Fruit fly (Drosophila melanogaster) whole organism, embryonic: Measurements from ENCODE around the gene CG7953.

Experiments used
- BtbVII ChIP-seq: fragments of 200-800 bp; sonication (Bioruptor generic); optimal IDR thresholded peaks from 3 replicates; lab custom pipeline; 2017; ENCODE audit warnings: missing biosample characterization, mild to moderate bottlenecking, missing genetic modification characterization
- CG1024 ChIP-seq: fragments of 200-800 bp; sonication (Bioruptor generic); IDR thresholded peaks from 2 replicates; pipeline ENCODE4 v1.3.6; 2022; ENCODE audit warnings: missing biosample characterization, missing genetic modification characterization
- CG12155 ChIP-seq: fragments of 200-800 bp; sonication (Bioruptor generic); optimal IDR thresholded peaks from 3 replicates; lab custom pipeline; 2016; ENCODE audit warnings: missing biosample characterization, missing genetic modification characterization
- CG12659 ChIP-seq: fragments of 200-800 bp; sonication (Bioruptor generic); optimal IDR thresholded peaks from 3 replicates; lab custom pipeline; 2017; ENCODE audit warnings: mild to moderate bottlenecking, missing biosample characterization, missing genetic modification reagents, missing genetic modification characterization
- CG12744 ChIP-seq: fragments of 200-800 bp; sonication (Bioruptor generic); optimal IDR thresholded peaks from 2 replicates; lab custom pipeline; 2016; ENCODE audit warnings: missing biosample characterization, missing genetic modification characterization
- CG13775 ChIP-seq: fragments of 200-800 bp; sonication (Bioruptor generic); optimal IDR thresholded peaks from 3 replicates; lab custom pipeline; 2017; ENCODE audit warnings: missing biosample characterization, mild to moderate bottlenecking, missing genetic modification characterization
- CG14710 ChIP-seq: fragments of 200-800 bp; sonication (Bioruptor generic); optimal IDR thresholded peaks from 3 replicates; lab custom pipeline; 2019; ENCODE audit warnings: missing biosample characterization, mild to moderate bottlenecking, missing genetic modification characterization, moderate library complexity
- CG15479 ChIP-seq: fragments of 200-800 bp; sonication (Bioruptor generic); optimal IDR thresholded peaks from 3 replicates; lab custom pipeline; 2019; ENCODE audit warnings: missing biosample characterization, mild to moderate bottlenecking, missing genetic modification characterization, moderate library complexity
- CG15696 ChIP-seq: fragments of 200-800 bp; sonication (Bioruptor generic); optimal IDR thresholded peaks from 2 replicates; lab custom pipeline; 2019; ENCODE audit warnings: missing biosample characterization, mild to moderate bottlenecking, missing genetic modification characterization, moderate library complexity
- CG16815 ChIP-seq: fragments of 200-800 bp; sonication (Bioruptor generic); optimal IDR thresholded peaks from 3 replicates; lab custom pipeline; 2017; ENCODE audit warnings: missing biosample characterization, mild to moderate bottlenecking, missing genetic modification characterization
- CG18011 ChIP-seq: fragments of 200-800 bp; sonication (Bioruptor generic); optimal IDR thresholded peaks from 2 replicates; lab custom pipeline; 2017; ENCODE audit warnings: missing biosample characterization, missing genetic modification characterization, mild to moderate bottlenecking, moderate library complexity, missing genotype
- CG2202 ChIP-seq: fragments of 200-800 bp; sonication (Bioruptor generic); optimal IDR thresholded peaks from 2 replicates; lab custom pipeline; 2018; ENCODE audit warnings: missing biosample characterization, mild to moderate bottlenecking, missing genetic modification characterization
- CG30431 ChIP-seq: fragments of 200-800 bp; sonication (Bioruptor generic); optimal IDR thresholded peaks from 2 replicates; lab custom pipeline; 2017; ENCODE audit warnings: missing biosample characterization, missing genetic modification characterization
- CG31224 ChIP-seq: fragments of 200-800 bp; sonication (Bioruptor generic); IDR thresholded peaks from 2 replicates; pipeline ENCODE4 v1.3.6; 2022; ENCODE audit warnings: missing biosample characterization, missing genetic modification characterization
- CG32532 ChIP-seq: fragments of 200-800 bp; sonication (Bioruptor generic); IDR thresholded peaks from 2 replicates; pipeline ENCODE4 v1.3.6; 2022; ENCODE audit warnings: missing biosample characterization, missing genetic modification characterization
- CG6854 ChIP-seq: fragments of 200-800 bp; sonication (Bioruptor generic); optimal IDR thresholded peaks from 3 replicates; lab custom pipeline; 2017; ENCODE audit warnings: missing biosample characterization, mild to moderate bottlenecking, missing genetic modification characterization
- CG7556 ChIP-seq: fragments of 200-800 bp; sonication (Bioruptor generic); optimal IDR thresholded peaks from 2 replicates; lab custom pipeline; 2017; ENCODE audit warnings: missing biosample characterization, mild to moderate bottlenecking, missing genetic modification characterization
- CG7839 ChIP-seq: fragments of 200-800 bp; sonication (Bioruptor generic); optimal IDR thresholded peaks from 3 replicates; lab custom pipeline; 2018; ENCODE audit warnings: missing biosample characterization, mild to moderate bottlenecking, missing genetic modification characterization, moderate library complexity
- CG8765 ChIP-seq: fragments of 200-800 bp; sonication (Bioruptor generic); IDR thresholded peaks from 2 replicates; pipeline ENCODE4 v1.3.6; 2022; ENCODE audit warnings: missing biosample characterization, missing genetic modification characterization
- CTCF ChIP-seq: fragments of 200-800 bp; sonication (Bioruptor generic); optimal IDR thresholded peaks from 2 replicates; lab custom pipeline; 2017; ENCODE audit warnings: missing biosample characterization, mild to moderate bottlenecking, missing genetic modification characterization, moderate library complexity
- D ChIP-seq, 2 experiments: fragments of 200-800 bp in 1 of 2; fragments of >200 bp in 1 of 2; sonication (Bioruptor generic) in 1 of 2; optimal IDR thresholded peaks; 2 replicates in 1 of 2; 3 replicates in 1 of 2; lab custom pipeline; 2017; ENCODE audit warnings: mild to moderate bottlenecking in 1 of 2, missing biosample characterization in 1 of 2, missing genetic modification characterization in 1 of 2, missing genetic modification reagents in 1 of 2
- Ets65A ChIP-seq: fragments of 200-800 bp; sonication (Bioruptor generic); peaks from one replicate; lab custom pipeline; 2016; ENCODE audit warnings: missing biosample characterization, missing genetic modification characterization
- Fer2 ChIP-seq: fragments of 200-800 bp; sonication (Bioruptor generic); optimal IDR thresholded peaks from 2 replicates; lab custom pipeline; 2018; ENCODE audit warnings: missing biosample characterization, mild to moderate bottlenecking, missing genetic modification characterization, moderate library complexity
- H15 ChIP-seq: fragments of 200-800 bp; sonication (Bioruptor generic); IDR thresholded peaks from 3 replicates; pipeline ENCODE4 v1.3.6; 2022; ENCODE audit warnings: missing biosample characterization, missing genetic modification characterization
- HLH54F ChIP-seq: fragments of 200-800 bp; sonication (Bioruptor generic); optimal IDR thresholded peaks from 3 replicates; lab custom pipeline; 2016; ENCODE audit warnings: missing biosample characterization, missing genetic modification characterization
- MBD-R2 ChIP-seq: fragments of 200-800 bp; sonication (Bioruptor generic); IDR thresholded peaks from 2 replicates; pipeline ENCODE4 v1.3.6; 2022; ENCODE audit warnings: missing biosample characterization, missing genetic modification characterization
- MTF-1 ChIP-seq: fragments of 200-800 bp; sonication (Bioruptor generic); optimal IDR thresholded peaks from 2 replicates; lab custom pipeline; 2018; ENCODE audit warnings: missing biosample characterization, mild to moderate bottlenecking, missing genetic modification characterization, borderline replicate concordance
- Nf-YB ChIP-seq: fragments of 200-800 bp; sonication (Bioruptor generic); optimal IDR thresholded peaks from 3 replicates; lab custom pipeline; 2019; ENCODE audit warnings: missing biosample characterization, mild to moderate bottlenecking, missing genetic modification characterization, moderate library complexity
- Poxn ChIP-seq: fragments of 200-800 bp; sonication (Bioruptor generic); IDR thresholded peaks from 2 replicates; pipeline ENCODE4 v1.3.6; 2022; ENCODE audit warnings: missing biosample characterization, missing genetic modification characterization
- amos ChIP-seq: fragments of 200-800 bp; sonication (Bioruptor generic); IDR thresholded peaks from 2 replicates; pipeline ENCODE4 v1.3.6; 2022; ENCODE audit warnings: missing biosample characterization, missing genetic modification characterization; ENCODE audit not compliant: partially characterized antibody
- ap ChIP-seq: fragments of 200-800 bp; sonication (Bioruptor generic); IDR thresholded peaks from 2 replicates; pipeline ENCODE4 v1.3.6; 2022; ENCODE audit warnings: missing biosample characterization, missing genetic modification characterization
- chn ChIP-seq: fragments of 200-800 bp; sonication (Bioruptor generic); optimal IDR thresholded peaks from 2 replicates; lab custom pipeline; 2016; ENCODE audit warnings: missing biosample characterization, missing genetic modification characterization
- dmrt11E ChIP-seq: fragments of 200-800 bp; sonication (Bioruptor generic); optimal IDR thresholded peaks from 3 replicates; lab custom pipeline; 2018; ENCODE audit warnings: missing biosample characterization, mild to moderate bottlenecking, missing genetic modification characterization, moderate library complexity
- ems ChIP-seq: fragments of 200-800 bp; sonication (Bioruptor generic); optimal IDR thresholded peaks from 3 replicates; lab custom pipeline; 2016; ENCODE audit warnings: missing biosample characterization, missing genetic modification characterization
- en ChIP-seq: fragments of 200-800 bp; sonication (Bioruptor generic); optimal IDR thresholded peaks from 2 replicates; lab custom pipeline; 2016; ENCODE audit warnings: missing biosample characterization, missing genetic modification characterization
- grn ChIP-seq: fragments of 200-800 bp; sonication (Bioruptor generic); optimal IDR thresholded peaks from 3 replicates; lab custom pipeline; 2017; ENCODE audit warnings: missing biosample characterization, missing genetic modification characterization
- gro ChIP-seq: fragments of 200-800 bp; sonication (Bioruptor generic); optimal IDR thresholded peaks from 2 replicates; lab custom pipeline; 2016; ENCODE audit warnings: missing biosample characterization, missing genetic modification characterization
- ind ChIP-seq: fragments of 200-800 bp; sonication (Bioruptor generic); optimal IDR thresholded peaks from 3 replicates; lab custom pipeline; 2016; ENCODE audit warnings: missing biosample characterization, missing genetic modification characterization
- jing ChIP-seq: fragments of 200-800 bp; sonication (Bioruptor generic); optimal IDR thresholded peaks from 2 replicates; lab custom pipeline; 2018; ENCODE audit warnings: missing biosample characterization, mild to moderate bottlenecking, missing genetic modification characterization
- kay ChIP-seq: fragments of 200-800 bp; sonication (Bioruptor generic); optimal IDR thresholded peaks from 2 replicates; lab custom pipeline; 2016; ENCODE audit warnings: missing biosample characterization, missing genetic modification characterization
- nerfin-2 ChIP-seq: fragments of 200-800 bp; sonication (Bioruptor generic); IDR thresholded peaks from 2 replicates; pipeline ENCODE4 v1.3.6; 2022; ENCODE audit warnings: missing biosample characterization, missing genetic modification characterization; ENCODE audit not compliant: partially characterized antibody
- nom ChIP-seq: fragments of 200-800 bp; sonication (Bioruptor generic); optimal IDR thresholded peaks from 2 replicates; lab custom pipeline; 2017; ENCODE audit warnings: missing biosample characterization, missing genetic modification characterization, mild to moderate bottlenecking, moderate library complexity, missing genetic modification reagents
- pho ChIP-seq: fragments of 200-800 bp; sonication (Bioruptor generic); optimal IDR thresholded peaks from 2 replicates; lab custom pipeline; 2016; ENCODE audit warnings: missing biosample characterization, missing genetic modification characterization
- prd ChIP-seq, 3 experiments: fragments of >200 bp in 2 of 3; fragments of 200-800 bp in 1 of 3; sonication (Bioruptor generic) in 1 of 3; optimal IDR thresholded peaks in 2 of 3; IDR thresholded peaks in 1 of 3; 2 replicates in 2 of 3; 3 replicates in 1 of 3; pipeline versions ENCODE4 v1.3.6 to Lab custom; 2017 to 2022; ENCODE audit warnings: missing biosample characterization in 1 of 3, missing genetic modification characterization in 1 of 3
- sc ChIP-seq, 3 experiments: fragments of >200 bp in 2 of 3; fragments of 200-800 bp in 1 of 3; sonication (Bioruptor generic) in 1 of 3; optimal IDR thresholded peaks; 2 replicates in 2 of 3; 3 replicates in 1 of 3; lab custom pipeline; 2017; ENCODE audit warnings: mild to moderate bottlenecking in 1 of 3, missing biosample characterization in 1 of 3, missing genetic modification characterization in 1 of 3, missing genetic modification reagents in 1 of 3
- sens-2 ChIP-seq: fragments of 200-800 bp; sonication (Bioruptor generic); IDR thresholded peaks from 2 replicates; pipeline ENCODE4 v1.3.6; 2022; ENCODE audit warnings: missing biosample characterization, missing genetic modification characterization

CG7953 gene

dm6 chr2L:13838647-13839390 is 8.9 kb upstream of the CG7953 start (continued):
- TF ChIP-seq CG2202 = peak; percentile 36

dm6 chr2L:13839744-13840151 is 8.0 kb upstream of the CG7953 start:
- TF ChIP-seq CG15479 (GFP tag; lab: Kevin White, UChicago) (no peak), gro (GFP tag; lab: Kevin White, UChicago) (peak; percentile 15), CG6854 (peak; percentile 2), prd (optimal IDR thresholded peaks at IDR 0.05; lab: Kevin White, UChicago) (no peak), prd (GFP tag; IDR thresholded peaks at IDR 0.05; lab: Robert Waterston, UW) (peak; percentile 70), D (optimal IDR thresholded peaks at IDR 0.05; lab: Kevin White, UChicago) (no peak), D (GFP tag; optimal IDR thresholded peaks at IDR 0.05; lab: Kevin White, UChicago) (peak; percentile 69), Ets65A (GFP tag; lab: Kevin White, UChicago) (peak; percentile 95), MTF-1 (no peak), MBD-R2 (GFP tag; lab: Robert Waterston, UW) (0 out of 2 replicates have a peak, but pooled peaks have one; percentile 41), CG12659 (GFP tag; lab: Kevin White, UChicago) (peak; percentile 88), sens-2 (0 out of 2 replicates have a peak, but pooled peaks have one; percentile 39), CG14710 (peak; percentile 78), ap (GFP tag; lab: Robert Waterston, UW) (peak; percentile 56), CG16815 (GFP tag; lab: Kevin White, UChicago) (peak; percentile 63), kay (GFP tag; lab: Kevin White, UChicago) (peak; percentile 34), Nf-YB (GFP tag; lab: Kevin White, UChicago) (peak; percentile 64), CG32532 (GFP tag; lab: Robert Waterston, UW) (peak; percentile 66; the same call in 1 of the 2 replicates), Poxn (GFP tag; lab: Robert Waterston, UW) (peak; percentile 33; the same call in 1 of the 2 replicates), BtbVII (GFP tag; lab: Kevin White, UChicago) (peak; percentile 63), CG12744 (GFP tag; lab: Kevin White, UChicago) (peak; percentile 66), H15 (GFP tag; lab: Robert Waterston, UW) (0 out of 3 replicates have a peak, but pooled peaks have one; percentile 42), chn (GFP tag; lab: Kevin White, UChicago) (peak; percentile 56), CTCF (GFP tag; lab: Kevin White, UChicago) (peak; percentile 18), amos (GFP tag; lab: Robert Waterston, UW) (no peak), ems (peak; percentile 40), dmrt11E (tag; lab: Kevin White, UChicago) (peak; percentile 75), CG15696 (tag; lab: Kevin White, UChicago) (peak; percentile 60), HLH54F (GFP tag; lab: Kevin White, UChicago) (peak; percentile 58), Fer2 (tag; lab: Kevin White, UChicago) (peak; percentile 15), CG7839 (tag; lab: Kevin White, UChicago) (peak; percentile 93), CG7556 (GFP tag; lab: Kevin White, UChicago) (peak; percentile 87), CG13775 (GFP tag; lab: Kevin White, UChicago) (peak; percentile 82), pho (GFP tag; lab: Kevin White, UChicago) (peak; percentile 72), ind (GFP tag; lab: Kevin White, UChicago) (peak; percentile 65), CG1024 (peak; percentile 66; the same call in 1 of the 2 replicates), CG31224 (GFP tag; lab: Robert Waterston, UW) (peak; percentile 45), CG30431 (GFP tag; lab: Kevin White, UChicago) (peak; percentile 68), grn (GFP tag; lab: Kevin White, UChicago) (no peak), sc (optimal IDR thresholded peaks at IDR 0.05; lab: Kevin White, UChicago) (no peak), sc (GFP tag; optimal IDR thresholded peaks at IDR 0.05; lab: Kevin White, UChicago) (peak; percentile 62), jing (peak; percentile 47), CG12155 (peak; percentile 84), CG8765 (GFP tag; lab: Robert Waterston, UW) (no peak), CG18011 (GFP tag; lab: Kevin White, UChicago) (peak; percentile 40), nom (GFP tag; lab: Kevin White, UChicago) (peak; percentile 49), nerfin-2 (GFP tag; lab: Robert Waterston, UW) (no peak), en (peak; percentile 83)
